Worm (Caenorhabditis elegans) whole organism, young adult: ENCODE measurements around the gene flp-34.

Experiments used
- F55B11.4 ChIP-seq: sonication (generic microtip); optimal IDR thresholded peaks from 2 replicates; lab custom pipeline; 2016; ENCODE audit warnings: missing compliant biosample characterization, missing genetic modification characterization, borderline replicate concordance; ENCODE audit not compliant: insufficient read depth
- F57C9.4 ChIP-seq: sonication (generic microtip); optimal IDR thresholded peaks from 2 replicates; lab custom pipeline; 2017; ENCODE audit warnings: mild to moderate bottlenecking, missing genetic modification characterization, missing compliant biosample characterization
- K11D2.4 ChIP-seq: fragments of 200-800 bp; sonication (Bioruptor generic); IDR thresholded peaks from 2 replicates; pipeline ENCODE4 v1.3.6; 2022; ENCODE audit warnings: missing genetic modification reagents, missing genetic modification characterization, missing compliant biosample characterization
- Y67H2A.10 ChIP-seq: fragments of 200-800 bp; sonication (Bioruptor generic); conservative IDR thresholded peaks from 2 replicates; pipeline ENCODE4 v1.3.6; 2022; ENCODE audit warnings: missing genetic modification reagents, missing genetic modification characterization, missing compliant biosample characterization
- athp-1 ChIP-seq: sonication (generic microtip); optimal IDR thresholded peaks from 2 replicates; lab custom pipeline; 2017; ENCODE audit warnings: mild to moderate bottlenecking, missing genetic modification characterization, missing compliant biosample characterization
- attf-5 ChIP-seq: fragments of 200-800 bp; sonication (Bioruptor generic); optimal IDR thresholded peaks from 2 replicates; lab custom pipeline; 2018; ENCODE audit warnings: mild to moderate bottlenecking, missing genetic modification characterization, missing compliant biosample characterization
- ccch-3 ChIP-seq: fragments of 200-800 bp; sonication (Bioruptor generic); optimal IDR thresholded peaks from 2 replicates; lab custom pipeline; 2018; ENCODE audit warnings: mild to moderate bottlenecking, missing genetic modification characterization, missing compliant biosample characterization
- ceh-100 ChIP-seq: fragments of 200-800 bp; sonication (Bioruptor generic); IDR thresholded peaks from 2 replicates; pipeline ENCODE4 v1.3.6; 2022; ENCODE audit warnings: missing genetic modification reagents, missing genetic modification characterization, missing compliant biosample characterization
- dpl-1 ChIP-seq: fragments of 150-350 bp; optimal IDR thresholded peaks from 2 replicates; lab custom pipeline; 2014; ENCODE audit warnings: missing biosample characterization, missing genetic modification reagents, missing genetic modification characterization
- efl-1 ChIP-seq: fragments of 150-350 bp; optimal IDR thresholded peaks from 2 replicates; lab custom pipeline; 2014; ENCODE audit warnings: missing biosample characterization, missing genetic modification reagents, missing genetic modification characterization
- egl-18 ChIP-seq: fragments of 200-800 bp; sonication (Bioruptor generic); IDR thresholded peaks from 2 replicates; pipeline ENCODE4 v1.3.6; 2022; ENCODE audit warnings: missing genetic modification reagents, missing genetic modification characterization, missing compliant biosample characterization
- egl-44 ChIP-seq: fragments of 200-800 bp; sonication (Bioruptor generic); IDR thresholded peaks from 2 replicates; pipeline ENCODE4 v1.3.6; 2022; ENCODE audit warnings: missing genetic modification reagents, missing genetic modification characterization, missing compliant biosample characterization
- ekl-4 ChIP-seq: fragments of 200-800 bp; sonication (Bioruptor generic); IDR thresholded peaks from 2 replicates; pipeline ENCODE4 v1.3.6; 2022; ENCODE audit warnings: missing genetic modification reagents, missing genetic modification characterization, missing compliant biosample characterization
- fkh-3 ChIP-seq: sonication (generic microtip); optimal IDR thresholded peaks from 2 replicates; lab custom pipeline; 2016; ENCODE audit warnings: mild to moderate bottlenecking, missing genetic modification characterization, missing compliant biosample characterization
- hlh-26 ChIP-seq: fragments of 200-800 bp; sonication (Bioruptor generic); conservative IDR thresholded peaks from 2 replicates; pipeline ENCODE4 v1.3.6; 2022; ENCODE audit warnings: missing genetic modification reagents, missing genetic modification characterization, missing compliant biosample characterization
- hrde-1 ChIP-seq: sonication (generic microtip); optimal IDR thresholded peaks from 2 replicates; lab custom pipeline; 2016; ENCODE audit warnings: missing genetic modification characterization, mild to moderate bottlenecking, missing compliant biosample characterization, moderate library complexity, missing genotype, missing genetic modification reagents, borderline replicate concordance
- lag-1 ChIP-seq: fragments of 200-800 bp; sonication (Bioruptor generic); IDR thresholded peaks from 2 replicates; pipeline ENCODE4 v1.3.6; 2022; ENCODE audit warnings: missing genetic modification reagents, missing genetic modification characterization, missing compliant biosample characterization
- lsy-27 ChIP-seq: sonication (generic microtip); optimal IDR thresholded peaks from 2 replicates; lab custom pipeline; 2017; ENCODE audit warnings: missing genetic modification characterization, mild to moderate bottlenecking, missing compliant biosample characterization, antibody characterized with exemption, missing genotype, borderline replicate concordance; ENCODE audit not compliant: insufficient read depth
- madf-6 ChIP-seq: fragments of 200-800 bp; sonication (Bioruptor generic); IDR thresholded peaks from 2 replicates; pipeline ENCODE4 v1.3.6; 2022; ENCODE audit warnings: missing genetic modification reagents, missing genetic modification characterization, missing compliant biosample characterization
- nfyb-1 ChIP-seq: fragments of 200-800 bp; sonication (Bioruptor generic); IDR thresholded peaks from 2 replicates; pipeline ENCODE4 v1.3.6; 2022; ENCODE audit warnings: missing genetic modification reagents, missing genetic modification characterization, missing compliant biosample characterization
- nhr-27 ChIP-seq: fragments of 200-800 bp; sonication (Bioruptor generic); optimal IDR thresholded peaks from 2 replicates; lab custom pipeline; 2018; ENCODE audit warnings: mild to moderate bottlenecking, missing genetic modification characterization, moderate library complexity, missing compliant biosample characterization
- nhr-80 ChIP-seq: sonication (generic microtip); optimal IDR thresholded peaks from 2 replicates; lab custom pipeline; 2016; ENCODE audit warnings: missing genetic modification characterization, missing compliant biosample characterization
- sea-2 ChIP-seq: fragments of 200-800 bp; sonication (Bioruptor generic); IDR thresholded peaks from 2 replicates; pipeline ENCODE4 v1.3.6; 2022; ENCODE audit warnings: missing genetic modification characterization, missing compliant biosample characterization
- somi-1 ChIP-seq: fragments of 200-800 bp; sonication (Bioruptor generic); optimal IDR thresholded peaks from 2 replicates; lab custom pipeline; 2018; ENCODE audit warnings: mild to moderate bottlenecking, missing genetic modification characterization, missing compliant biosample characterization
- unc-62 ChIP-seq: fragments of 150-350 bp; optimal IDR thresholded peaks from 2 replicates; lab custom pipeline; 2014; ENCODE audit warnings: missing biosample characterization, missing genetic modification reagents, missing genetic modification characterization
- xnd-1 ChIP-seq: sonication (generic microtip); optimal IDR thresholded peaks from 2 replicates; lab custom pipeline; 2016; ENCODE audit warnings: missing genotype, missing genetic modification reagents, missing genetic modification characterization, missing compliant biosample characterization
- ztf-25 ChIP-seq: fragments of 200-800 bp; sonication (Bioruptor generic); IDR thresholded peaks from 2 replicates; pipeline ENCODE4 v1.3.6; 2022; ENCODE audit warnings: missing genetic modification reagents, missing genetic modification characterization, missing compliant biosample characterization
- ztf-3 ChIP-seq: fragments of 200-800 bp; sonication (Bioruptor generic); optimal IDR thresholded peaks from 2 replicates; lab custom pipeline; 2018; ENCODE audit warnings: mild to moderate bottlenecking, missing genetic modification characterization, missing compliant biosample characterization
- ztf-6 ChIP-seq: fragments of 200-800 bp; sonication (Bioruptor generic); IDR thresholded peaks from 2 replicates; pipeline ENCODE4 v1.3.6; 2022; ENCODE audit warnings: missing genetic modification reagents, missing genetic modification characterization, missing compliant biosample characterization

The flp-34 gene

ce11 chrV:1049334-1049733 lies 16.1 kb upstream of the flp-34 start (continued):
- no peak for TF ChIP-seq ztf-6 (GFP tag; lab: Robert Waterston, UW)
- no peak for TF ChIP-seq lsy-27
- TF ChIP-seq ztf-25 (GFP tag; lab: Robert Waterston, UW), result no peak
- 0 out of 2 replicates have a peak, but pooled peaks have one; percentile 20 for TF ChIP-seq ceh-100 (GFP tag; lab: Robert Waterston, UW)
- peak; percentile 87 for TF ChIP-seq madf-6
- no peak for TF ChIP-seq Y67H2A.10
- no peak for TF ChIP-seq F57C9.4
- TF ChIP-seq, all 124 proteins: peak for 8

DNA sequence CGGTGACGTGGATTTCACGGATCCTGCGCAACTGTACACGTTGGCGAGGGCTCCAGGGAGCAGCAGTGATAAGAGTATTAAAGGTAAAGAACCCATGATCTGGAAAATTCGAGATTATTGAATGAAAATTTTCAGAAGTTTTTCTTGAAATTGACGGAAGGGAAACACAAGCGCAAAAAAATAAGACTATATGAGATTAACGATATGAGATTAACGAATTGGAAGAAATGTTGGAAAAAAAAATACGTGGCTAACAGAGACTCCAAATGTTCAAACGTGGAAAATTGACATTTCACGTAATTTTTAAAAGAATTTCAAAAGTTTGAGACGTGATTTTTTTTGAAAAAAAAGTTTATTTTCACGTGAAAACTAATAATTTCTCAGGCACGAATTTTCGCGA lies 15.3 kb upstream of the flp-34 start, which contains the start of gene nra-4:
Gene nra-4 (minus strand): TSS at position 101 of the 400 bp plus-strand sequence.
- TF ChIP-seq unc-62 (GFP tag; lab: Kevin White, UChicago) (no peak), xnd-1 (tag; lab: Kevin White, UChicago) (no peak), ccch-3 (GFP tag; lab: Kevin White, UChicago) (no peak), F55B11.4 (tag; lab: Kevin White, UChicago) (no peak)

DNA sequence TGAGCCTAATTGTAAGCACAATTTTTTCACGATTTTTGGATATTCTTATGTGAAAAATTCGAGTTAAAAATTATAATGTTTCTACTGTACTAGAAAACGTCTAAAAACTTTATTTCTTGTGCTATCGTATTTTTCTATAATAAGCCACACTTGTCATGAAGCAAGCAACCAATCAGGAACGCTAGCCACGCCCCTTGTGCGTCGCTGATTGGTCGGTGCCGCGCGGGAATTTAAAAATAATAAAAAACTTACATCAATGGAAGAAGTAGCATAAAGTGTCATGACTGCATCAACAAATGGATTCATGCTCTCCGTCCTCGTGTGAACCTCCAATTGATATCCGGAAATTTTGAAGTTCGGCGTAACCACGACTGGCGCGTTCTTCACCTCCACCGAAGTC lies 14.0 kb upstream of the flp-34 start:
- TF ChIP-seq Y67H2A.10, result no peak
- TF ChIP-seq nfyb-1 (GFP tag; lab: Robert Waterston, UW), result peak; percentile 80; the same call in 1 of the 2 replicates

- TF ChIP-seq egl-18 (no peak), sea-2 (GFP tag; lab: Robert Waterston, UW) (no peak), ztf-25 (GFP tag; lab: Robert Waterston, UW) (no peak), nhr-27 (tag; lab: Kevin White, UChicago) (no peak)
- TF ChIP-seq, all 124 proteins: peak for 0
Measured at ce11 chrV:1038074-1038473, 4.9 kb upstream of the flp-34 start.

DNA sequence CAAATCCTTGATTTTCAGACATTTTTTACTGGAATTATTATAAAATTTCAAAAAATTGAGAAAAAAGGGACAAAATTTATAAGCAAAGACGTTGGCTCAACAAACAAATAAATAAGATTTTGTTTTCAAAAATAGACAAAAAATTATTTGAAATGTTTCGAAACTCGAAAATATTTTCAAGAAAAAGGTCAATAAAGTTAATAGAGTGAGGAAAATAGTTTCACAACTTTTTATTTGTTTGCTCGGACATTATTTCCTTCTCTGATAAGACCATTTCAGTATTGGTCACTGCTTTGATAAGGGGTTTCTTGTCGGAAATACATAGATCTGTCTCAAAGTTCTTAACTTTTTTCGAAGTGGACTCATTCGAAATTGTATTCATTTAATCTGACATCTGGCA lies 6.2 kb downstream of the flp-34 start, which contains the start of gene R09A1.3:
Gene R09A1.3 (minus strand): TSS at position 31 of the 400 bp plus-strand sequence.
- peak; percentile 7 for TF ChIP-seq nhr-80 (tag; lab: Kevin White, UChicago)
- TF ChIP-seq hlh-26 (GFP tag; lab: Robert Waterston, UW), result no peak

ce11 chrV:1023367-1023766 lies 9.8 kb downstream of the flp-34 start, which contains the start of gene pei-2:
Gene pei-2 (minus strand): TSS chrV:1023467.
- no peak for TF ChIP-seq attf-5 (GFP tag; lab: Kevin White, UChicago)
- no peak for TF ChIP-seq K11D2.4 (GFP tag; lab: Robert Waterston, UW)
- no peak for TF ChIP-seq dpl-1 (GFP tag; lab: Kevin White, UChicago)
- TF ChIP-seq ekl-4, result no peak
- TF ChIP-seq fkh-3, result no peak
- TF ChIP-seq somi-1 (GFP tag; lab: Kevin White, UChicago), result no peak
- TF ChIP-seq efl-1 (GFP tag; lab: Kevin White, UChicago), result no peak
- no peak for TF ChIP-seq athp-1 (tag; lab: Kevin White, UChicago)
- TF ChIP-seq ztf-3 (GFP tag; lab: Kevin White, UChicago), result no peak
- TF ChIP-seq egl-18, result no peak
- no peak for TF ChIP-seq egl-44 (GFP tag; lab: Robert Waterston, UW)
- no peak for TF ChIP-seq hrde-1 (tag; lab: Kevin White, UChicago)
- TF ChIP-seq lag-1 (GFP tag; lab: Robert Waterston, UW), result no peak
